Worm (Caenorhabditis elegans) whole organism, mixed stage, embryonic: ENCODE results near the gene zyg-11.

ENCODE experiments used
- M03D4.4 ChIP-seq: sonication (generic microtip); optimal IDR thresholded peaks from 2 replicates; lab custom pipeline; 2017; ENCODE audit warnings: mild to moderate bottlenecking, missing genetic modification characterization, missing compliant biosample characterization
- bed-3 ChIP-seq: fragments of 200-800 bp; sonication (Bioruptor generic); optimal IDR thresholded peaks from 3 replicates; lab custom pipeline; 2018; ENCODE audit warnings: mild to moderate bottlenecking, missing genetic modification characterization, moderate library complexity, missing compliant biosample characterization
- blmp-1 ChIP-seq: fragments of 150-350 bp; optimal IDR thresholded peaks from 2 replicates; lab custom pipeline; 2014; ENCODE audit warnings: missing biosample characterization, missing genetic modification characterization
- ceh-39 ChIP-seq: fragments of 150-350 bp; optimal IDR thresholded peaks from 2 replicates; lab custom pipeline; 2014; ENCODE audit warnings: missing biosample characterization, missing genetic modification characterization
- ceh-43 ChIP-seq: fragments of 200-800 bp; sonication (Bioruptor generic); optimal IDR thresholded peaks from 2 replicates; lab custom pipeline; 2018; ENCODE audit warnings: mild to moderate bottlenecking, missing genetic modification characterization, moderate library complexity, missing compliant biosample characterization
- ceh-83 ChIP-seq: fragments of 200-800 bp; sonication (Bioruptor generic); optimal IDR thresholded peaks from 2 replicates; lab custom pipeline; 2018; ENCODE audit warnings: mild to moderate bottlenecking, missing genetic modification characterization, missing compliant biosample characterization
- ces-1 ChIP-seq: fragments of 150-350 bp; optimal IDR thresholded peaks from 2 replicates; lab custom pipeline; 2014; ENCODE audit warnings: missing biosample characterization, missing genetic modification reagents, missing genetic modification characterization
- cnd-1 ChIP-seq: fragments of 200-800 bp; sonication (Bioruptor generic); optimal IDR thresholded peaks from 2 replicates; lab custom pipeline; 2018; ENCODE audit warnings: mild to moderate bottlenecking, missing genetic modification characterization, missing compliant biosample characterization
- drap-1 ChIP-seq: fragments of 200-800 bp; sonication (Bioruptor generic); optimal IDR thresholded peaks from 3 replicates; lab custom pipeline; 2018; ENCODE audit warnings: mild to moderate bottlenecking, missing genetic modification characterization, missing compliant biosample characterization
- flh-1 ChIP-seq: fragments of 200-800 bp; sonication (Bioruptor generic); optimal IDR thresholded peaks from 2 replicates; lab custom pipeline; 2018; ENCODE audit warnings: mild to moderate bottlenecking, missing genetic modification characterization, moderate library complexity, missing compliant biosample characterization
- ham-2 ChIP-seq: fragments of 200-800 bp; sonication (Bioruptor generic); optimal IDR thresholded peaks from 2 replicates; lab custom pipeline; 2018; ENCODE audit warnings: mild to moderate bottlenecking, missing genetic modification characterization, missing compliant biosample characterization
- hlh-1 ChIP-seq: fragments of 150-350 bp; optimal IDR thresholded peaks from 2 replicates; lab custom pipeline; 2014; ENCODE audit warnings: missing biosample characterization, missing genetic modification reagents, missing genetic modification characterization
- lin-32 ChIP-seq: fragments of 200-800 bp; sonication (Bioruptor generic); optimal IDR thresholded peaks from 2 replicates; lab custom pipeline; 2018; ENCODE audit warnings: mild to moderate bottlenecking, missing genetic modification characterization, missing compliant biosample characterization
- lsy-2 ChIP-seq: fragments of 150-350 bp; optimal IDR thresholded peaks from 2 replicates; lab custom pipeline; 2014; ENCODE audit warnings: missing biosample characterization, missing genetic modification characterization
- mab-5 ChIP-seq: fragments of 150-350 bp; optimal IDR thresholded peaks from 2 replicates; lab custom pipeline; 2014; ENCODE audit warnings: missing biosample characterization, missing genetic modification characterization
- mep-1 ChIP-seq: fragments of 150-350 bp; optimal IDR thresholded peaks from 2 replicates; lab custom pipeline; 2017; ENCODE audit warnings: missing biosample characterization, missing genetic modification reagents, missing genetic modification characterization, inconsistent platforms
- nhr-12 ChIP-seq: fragments of 150-350 bp; optimal IDR thresholded peaks from 2 replicates; lab custom pipeline; 2014; ENCODE audit warnings: missing biosample characterization, missing genetic modification characterization
- nhr-2 ChIP-seq: fragments of 150-350 bp; optimal IDR thresholded peaks from 2 replicates; lab custom pipeline; 2014; ENCODE audit warnings: missing biosample characterization, missing genetic modification characterization
- nhr-237 ChIP-seq: fragments of 150-350 bp; optimal IDR thresholded peaks from 2 replicates; lab custom pipeline; 2014; ENCODE audit warnings: missing biosample characterization, missing genetic modification characterization
- nhr-28 ChIP-seq: fragments of 150-350 bp; optimal IDR thresholded peaks from 2 replicates; lab custom pipeline; 2014; ENCODE audit warnings: missing biosample characterization, missing genetic modification characterization
- nhr-76 ChIP-seq: sonication (generic microtip); optimal IDR thresholded peaks from 2 replicates; lab custom pipeline; 2017; ENCODE audit warnings: missing biosample characterization, missing genetic modification characterization
- pha-4 ChIP-seq: fragments of 150-350 bp; optimal IDR thresholded peaks from 2 replicates; lab custom pipeline; 2018; ENCODE audit warnings: missing biosample characterization, missing genetic modification reagents, missing genetic modification characterization
- sem-2 ChIP-seq: fragments of 200-800 bp; sonication (Bioruptor generic); optimal IDR thresholded peaks from 2 replicates; lab custom pipeline; 2018; ENCODE audit warnings: mild to moderate bottlenecking, missing genetic modification characterization, missing compliant biosample characterization
- snpc-4 ChIP-seq: fragments of 150-350 bp; optimal IDR thresholded peaks from 2 replicates; lab custom pipeline; 2014; ENCODE audit warnings: missing biosample characterization, missing genetic modification characterization
- sptf-1 ChIP-seq: sonication (generic microtip); optimal IDR thresholded peaks from 2 replicates; lab custom pipeline; 2017; ENCODE audit warnings: mild to moderate bottlenecking, missing genetic modification characterization, moderate library complexity, missing compliant biosample characterization
- tbx-8 ChIP-seq: fragments of 200-800 bp; sonication (Bioruptor generic); optimal IDR thresholded peaks from 2 replicates; lab custom pipeline; 2018; ENCODE audit warnings: mild to moderate bottlenecking, missing genetic modification characterization, moderate library complexity, missing compliant biosample characterization
- unc-120 ChIP-seq: sonication (generic microtip); optimal IDR thresholded peaks from 2 replicates; lab custom pipeline; 2017; ENCODE audit warnings: missing genetic modification characterization, missing compliant biosample characterization; ENCODE audit not compliant: poor library complexity, severe bottlenecking
- unc-39 ChIP-seq: fragments of 150-350 bp; optimal IDR thresholded peaks from 2 replicates; lab custom pipeline; 2014; ENCODE audit warnings: missing biosample characterization, missing genetic modification characterization
- unc-62 ChIP-seq: fragments of 150-350 bp; optimal IDR thresholded peaks from 2 replicates; lab custom pipeline; 2014; ENCODE audit warnings: missing biosample characterization, missing genetic modification reagents, missing genetic modification characterization
- ztf-11 ChIP-seq: fragments of 150-350 bp; optimal IDR thresholded peaks from 2 replicates; lab custom pipeline; 2014; ENCODE audit warnings: missing biosample characterization, missing genetic modification characterization

zyg-11 gene

ce11 chrII:7986928-7987327, 30.6 kb upstream of the zyg-11 start:
- TF ChIP-seq M03D4.4 (no peak), unc-120 (no peak), lin-32 (GFP tag; lab: Kevin White, UChicago) (no peak), mab-5 (tag; lab: Kevin White, UChicago) (no peak), ham-2 (GFP tag; lab: Kevin White, UChicago) (no peak), drap-1 (GFP tag; lab: Kevin White, UChicago) (no peak), snpc-4 (tag; lab: Kevin White, UChicago) (no peak), nhr-2 (no peak), nhr-28 (tag; lab: Kevin White, UChicago) (no peak), unc-62 (no peak), blmp-1 (tag; lab: Kevin White, UChicago) (no peak), nhr-12 (tag; lab: Kevin White, UChicago) (no peak), flh-1 (no peak)
- TF ChIP-seq, all 35 proteins: peak for 0

- TF ChIP-seq ces-1 (GFP tag; lab: Kevin White, UChicago) (peak; percentile 64), nhr-2 (no peak)
Measured at ce11 chrII:7990192-7990591, 27.3 kb upstream of the zyg-11 start.

ce11 chrII:7991279-7991678, 26.2 kb upstream of the zyg-11 start:
- TF ChIP-seq pha-4 (no peak), tbx-8 (GFP tag; lab: Kevin White, UChicago) (no peak), hlh-1 (no peak), ztf-11 (tag; lab: Kevin White, UChicago) (no peak), lsy-2 (tag; lab: Kevin White, UChicago) (no peak), ces-1 (GFP tag; lab: Kevin White, UChicago) (peak; percentile 20), nhr-28 (tag; lab: Kevin White, UChicago) (no peak), nhr-237 (tag; lab: Kevin White, UChicago) (no peak)

- TF ChIP-seq lin-32 (GFP tag; lab: Kevin White, UChicago) (no peak), unc-62 (no peak), mep-1 (no peak), ceh-39 (tag; lab: Kevin White, UChicago) (no peak), unc-39 (no peak), sem-2 (GFP tag; lab: Kevin White, UChicago) (no peak), ceh-83 (GFP tag; lab: Kevin White, UChicago) (no peak), ceh-43 (GFP tag; lab: Kevin White, UChicago) (no peak), nhr-76 (tag; lab: Kevin White, UChicago) (no peak)
- TF ChIP-seq, all 35 proteins: peak for 0
Measured at ce11 chrII:8001428-8001827, 16.1 kb upstream of the zyg-11 start.

- TF ChIP-seq flh-1 (no peak), snpc-4 (tag; lab: Kevin White, UChicago) (no peak), ceh-39 (tag; lab: Kevin White, UChicago) (no peak)
- TF ChIP-seq, all 35 proteins: peak for 0
Measured at ce11 chrII:8004157-8004556, 13.3 kb upstream of the zyg-11 start, which contains the start of gene pgp-11. Gene pgp-11 (minus strand): TSS chrII:8004257.

ce11 chrII:8004752-8005151, 12.7 kb upstream of the zyg-11 start:
- TF ChIP-seq cnd-1 (tag; lab: Kevin White, UChicago) (no peak), nhr-28 (tag; lab: Kevin White, UChicago) (no peak), ham-2 (GFP tag; lab: Kevin White, UChicago) (no peak), unc-39 (no peak), mab-5 (tag; lab: Kevin White, UChicago) (no peak), mep-1 (no peak), drap-1 (GFP tag; lab: Kevin White, UChicago) (no peak), tbx-8 (GFP tag; lab: Kevin White, UChicago) (no peak), unc-120 (no peak), lin-32 (GFP tag; lab: Kevin White, UChicago) (no peak), ztf-11 (tag; lab: Kevin White, UChicago) (no peak), bed-3 (no peak), pha-4 (no peak), nhr-2 (no peak), blmp-1 (tag; lab: Kevin White, UChicago) (no peak), nhr-12 (tag; lab: Kevin White, UChicago) (no peak), unc-62 (no peak), sptf-1 (tag; lab: Kevin White, UChicago) (no peak), lsy-2 (tag; lab: Kevin White, UChicago) (no peak)
